Fruit fly (Drosophila melanogaster) whole organism, prepupa: Measurements from ENCODE around the gene aph-1.

ENCODE experiments used
- Blimp-1 ChIP-seq: fragments of 200-800 bp; sonication (Bioruptor generic); optimal IDR thresholded peaks from 3 replicates; lab custom pipeline; 2017; ENCODE audit warnings: missing biosample characterization, missing genetic modification characterization, mild to moderate bottlenecking, moderate library complexity, missing genetic modification reagents
- CG10631 ChIP-seq: fragments of 200-800 bp; sonication (Bioruptor generic); optimal IDR thresholded peaks from 2 replicates; lab custom pipeline; 2016; ENCODE audit warnings: missing biosample characterization, missing genetic modification characterization
- CG10669 ChIP-seq: fragments of 200-800 bp; sonication (Bioruptor generic); optimal IDR thresholded peaks from 3 replicates; lab custom pipeline; 2018; ENCODE audit warnings: missing biosample characterization, mild to moderate bottlenecking, missing genetic modification characterization, moderate library complexity
- CG11294 ChIP-seq: fragments of 200-800 bp; sonication (Bioruptor generic); IDR thresholded peaks from 2 replicates; pipeline ENCODE4 v1.3.6; 2022; ENCODE audit warnings: missing biosample characterization, missing genetic modification characterization
- CG11762 ChIP-seq: fragments of 200-800 bp; sonication (Bioruptor generic); optimal IDR thresholded peaks from 3 replicates; lab custom pipeline; 2016; ENCODE audit warnings: missing biosample characterization, missing genetic modification characterization; ENCODE audit not compliant: insufficient read depth
- CG11902 ChIP-seq: fragments of 200-800 bp; sonication (Bioruptor generic); optimal IDR thresholded peaks from 3 replicates; lab custom pipeline; 2016; ENCODE audit warnings: missing biosample characterization, missing genetic modification characterization
- CG15336 ChIP-seq: fragments of 200-800 bp; sonication (Bioruptor generic); IDR thresholded peaks from 2 replicates; pipeline ENCODE4 v1.3.6; 2022; ENCODE audit warnings: missing biosample characterization, missing genetic modification characterization
- CG1621 ChIP-seq: fragments of 200-800 bp; sonication (Bioruptor generic); optimal IDR thresholded peaks from 3 replicates; lab custom pipeline; 2018; ENCODE audit warnings: missing biosample characterization, mild to moderate bottlenecking, missing genetic modification characterization
- CG16779 ChIP-seq: fragments of 200-800 bp; sonication (Bioruptor generic); optimal IDR thresholded peaks from 3 replicates; lab custom pipeline; 2017; ENCODE audit warnings: missing biosample characterization, mild to moderate bottlenecking, missing genetic modification characterization
- CG3032 ChIP-seq: fragments of 200-800 bp; optimal IDR thresholded peaks from 2 replicates; lab custom pipeline; 2019; ENCODE audit warnings: missing biosample characterization, mild to moderate bottlenecking, missing genetic modification characterization, moderate library complexity
- CG32006 ChIP-seq: fragments of 200-800 bp; sonication (Bioruptor generic); optimal IDR thresholded peaks from 3 replicates; lab custom pipeline; 2017; ENCODE audit warnings: missing biosample characterization, mild to moderate bottlenecking, missing genetic modification characterization
- CG34406 ChIP-seq: fragments of 200-800 bp; sonication (Bioruptor generic); optimal IDR thresholded peaks from 3 replicates; lab custom pipeline; 2016; ENCODE audit warnings: missing biosample characterization, missing genetic modification characterization
- CG3919 ChIP-seq: fragments of 200-800 bp; sonication (Bioruptor generic); optimal IDR thresholded peaks from 3 replicates; lab custom pipeline; 2016; ENCODE audit warnings: missing biosample characterization, missing genetic modification characterization
- CG6163 ChIP-seq: fragments of 200-800 bp; sonication (Bioruptor generic); IDR thresholded peaks from 3 replicates; pipeline ENCODE4 v1.3.6; 2022; ENCODE audit warnings: missing biosample characterization, missing genetic modification characterization
- CG6792 ChIP-seq: fragments of 200-800 bp; sonication (Bioruptor generic); optimal IDR thresholded peaks from 3 replicates; lab custom pipeline; 2016; ENCODE audit warnings: missing biosample characterization, missing genetic modification characterization
- CG6808 ChIP-seq: fragments of 200-800 bp; sonication (Bioruptor generic); optimal IDR thresholded peaks from 3 replicates; lab custom pipeline; 2017; ENCODE audit warnings: missing biosample characterization, missing genetic modification characterization, mild to moderate bottlenecking, moderate library complexity, missing genetic modification reagents
- CG6854 ChIP-seq: fragments of 200-800 bp; sonication (Bioruptor generic); optimal IDR thresholded peaks from 2 replicates; lab custom pipeline; 2017; ENCODE audit warnings: missing biosample characterization, mild to moderate bottlenecking, missing genetic modification characterization
- CG7368 ChIP-seq: fragments of 200-800 bp; sonication (Bioruptor generic); optimal IDR thresholded peaks from 3 replicates; lab custom pipeline; 2016; ENCODE audit warnings: missing biosample characterization, missing genetic modification characterization
- CG8119 ChIP-seq: fragments of 200-800 bp; sonication (Bioruptor generic); IDR thresholded peaks from 3 replicates; pipeline ENCODE4 v1.3.6; 2022; ENCODE audit warnings: missing biosample characterization, missing genetic modification characterization
- CG8319 ChIP-seq: fragments of 200-800 bp; sonication (Bioruptor generic); optimal IDR thresholded peaks from 3 replicates; lab custom pipeline; 2016; ENCODE audit warnings: missing biosample characterization, missing genetic modification characterization
- CG9139 ChIP-seq: fragments of 200-800 bp; sonication (Bioruptor generic); optimal IDR thresholded peaks from 3 replicates; lab custom pipeline; 2017; ENCODE audit warnings: missing biosample characterization, mild to moderate bottlenecking, missing genetic modification characterization
- Eip75B ChIP-seq: fragments of 200-800 bp; sonication (Bioruptor generic); optimal IDR thresholded peaks from 3 replicates; lab custom pipeline; 2016; ENCODE audit warnings: missing biosample characterization, missing genetic modification characterization
- Eip78C ChIP-seq: fragments of 200-800 bp; sonication (Bioruptor generic); peaks from one replicate; lab custom pipeline; 2016; ENCODE audit warnings: missing biosample characterization, missing genetic modification characterization
- Eip93F ChIP-seq: fragments of 200-800 bp; sonication (Bioruptor generic); optimal IDR thresholded peaks from 2 replicates; lab custom pipeline; 2016; ENCODE audit warnings: missing biosample characterization, mild to moderate bottlenecking, missing genetic modification characterization
- Ets21C ChIP-seq: fragments of 200-800 bp; sonication (Bioruptor generic); optimal IDR thresholded peaks from 3 replicates; lab custom pipeline; 2016; ENCODE audit warnings: missing biosample characterization, missing genetic modification characterization
- Ets96B ChIP-seq: fragments of 200-800 bp; optimal IDR thresholded peaks from 2 replicates; lab custom pipeline; 2019; ENCODE audit warnings: missing biosample characterization, mild to moderate bottlenecking, missing genetic modification characterization, moderate library complexity
- Gug ChIP-seq: fragments of 200-800 bp; sonication (Bioruptor generic); IDR thresholded peaks from 2 replicates; pipeline ENCODE4 v1.3.6; 2022; ENCODE audit warnings: missing biosample characterization, missing genetic modification characterization
- Hr38 ChIP-seq: sonication (Bioruptor generic); optimal IDR thresholded peaks from 2 replicates; lab custom pipeline; 2016; ENCODE audit warnings: missing biosample characterization, missing genetic modification characterization
- Hr39 ChIP-seq: fragments of 200-800 bp; sonication (Bioruptor generic); optimal IDR thresholded peaks from 2 replicates; lab custom pipeline; 2016; ENCODE audit warnings: missing biosample characterization, missing genetic modification characterization
- Hr4 ChIP-seq: fragments of 200-800 bp; sonication (Bioruptor generic); optimal IDR thresholded peaks from 3 replicates; lab custom pipeline; 2016; ENCODE audit warnings: missing biosample characterization, missing genetic modification characterization
- Lpt ChIP-seq: fragments of 200-800 bp; sonication (Bioruptor generic); optimal IDR thresholded peaks from 3 replicates; lab custom pipeline; 2016; ENCODE audit warnings: missing biosample characterization, missing genetic modification characterization
- Met ChIP-seq: fragments of 200-800 bp; sonication (Bioruptor generic); optimal IDR thresholded peaks from 3 replicates; lab custom pipeline; 2016; ENCODE audit warnings: missing biosample characterization, missing genetic modification characterization
- OdsH ChIP-seq: fragments of 200-800 bp; sonication (Bioruptor generic); optimal IDR thresholded peaks from 3 replicates; lab custom pipeline; 2016; ENCODE audit warnings: missing biosample characterization, missing genetic modification characterization
- Smox ChIP-seq: fragments of 200-800 bp; sonication (Bioruptor generic); optimal IDR thresholded peaks from 3 replicates; lab custom pipeline; 2016; ENCODE audit warnings: missing biosample characterization, missing genetic modification characterization
- Sox102F ChIP-seq: fragments of 200-800 bp; sonication (Bioruptor generic); optimal IDR thresholded peaks from 2 replicates; lab custom pipeline; 2016; ENCODE audit warnings: missing biosample characterization, mild to moderate bottlenecking, missing genetic modification characterization
- Sox14 ChIP-seq: fragments of 200-800 bp; sonication (Bioruptor generic); optimal IDR thresholded peaks from 3 replicates; lab custom pipeline; 2016; ENCODE audit warnings: missing biosample characterization, missing genetic modification characterization
- Sox15 ChIP-seq: fragments of 200-800 bp; sonication (Bioruptor generic); optimal IDR thresholded peaks from 3 replicates; lab custom pipeline; 2016; ENCODE audit warnings: missing biosample characterization, missing genetic modification characterization
- achi ChIP-seq: fragments of 200-800 bp; sonication (Bioruptor generic); optimal IDR thresholded peaks from 3 replicates; lab custom pipeline; 2016; ENCODE audit warnings: missing biosample characterization, missing genetic modification characterization
- acj6 ChIP-seq: fragments of 200-800 bp; sonication (Bioruptor generic); optimal IDR thresholded peaks from 3 replicates; lab custom pipeline; 2016; ENCODE audit warnings: missing biosample characterization, missing genetic modification characterization
- cyc ChIP-seq: fragments of 200-800 bp; sonication (Bioruptor generic); optimal IDR thresholded peaks from 3 replicates; lab custom pipeline; 2016; ENCODE audit warnings: missing biosample characterization, missing genetic modification characterization
- dac ChIP-seq: fragments of 200-800 bp; sonication (Bioruptor generic); optimal IDR thresholded peaks from 2 replicates; lab custom pipeline; 2017; ENCODE audit warnings: missing biosample characterization, mild to moderate bottlenecking, missing genetic modification characterization
- dsx ChIP-seq: fragments of 200-800 bp; optimal IDR thresholded peaks from 3 replicates; lab custom pipeline; 2019; ENCODE audit warnings: missing biosample characterization, mild to moderate bottlenecking, missing genetic modification characterization, moderate library complexity; ENCODE audit not compliant: poor library complexity, severe bottlenecking
- eg ChIP-seq: fragments of 200-800 bp; sonication (Bioruptor generic); IDR thresholded peaks from 3 replicates; pipeline ENCODE4 v1.3.6; 2022; ENCODE audit warnings: missing biosample characterization, missing genetic modification characterization
- esn ChIP-seq: fragments of 200-800 bp; sonication (Bioruptor generic); optimal IDR thresholded peaks from 2 replicates; lab custom pipeline; 2016; ENCODE audit warnings: missing biosample characterization, mild to moderate bottlenecking, missing genetic modification characterization, moderate library complexity
- fd85E ChIP-seq: fragments of 200-800 bp; sonication (Bioruptor generic); optimal IDR thresholded peaks from 3 replicates; lab custom pipeline; 2016; ENCODE audit warnings: missing biosample characterization, missing genetic modification characterization
- fkh ChIP-seq: fragments of 200-800 bp; sonication (Bioruptor generic); optimal IDR thresholded peaks from 3 replicates; lab custom pipeline; 2017; ENCODE audit warnings: missing biosample characterization, mild to moderate bottlenecking, missing genetic modification characterization, moderate library complexity
- lz ChIP-seq: fragments of 200-800 bp; sonication (Bioruptor generic); optimal IDR thresholded peaks from 3 replicates; lab custom pipeline; 2016; ENCODE audit warnings: missing biosample characterization, missing genetic modification characterization
- net ChIP-seq: fragments of 200-800 bp; sonication (Bioruptor generic); optimal IDR thresholded peaks from 3 replicates; lab custom pipeline; 2016; ENCODE audit warnings: missing biosample characterization, missing genetic modification characterization
- salr ChIP-seq, 2 experiments: fragments of 200-800 bp; sonication (Bioruptor generic); optimal IDR thresholded peaks; 3 replicates each; lab custom pipeline; 2016 to 2018; ENCODE audit warnings: missing biosample characterization in 2 of 2, missing genetic modification characterization in 2 of 2, mild to moderate bottlenecking in 1 of 2
- spab ChIP-seq: fragments of 200-800 bp; sonication (Bioruptor generic); optimal IDR thresholded peaks from 2 replicates; lab custom pipeline; 2017; ENCODE audit warnings: missing biosample characterization, mild to moderate bottlenecking, missing genetic modification characterization, missing genetic modification reagents
- topi ChIP-seq: fragments of 200-800 bp; sonication (Bioruptor generic); optimal IDR thresholded peaks from 3 replicates; lab custom pipeline; 2016; ENCODE audit warnings: missing biosample characterization, missing genetic modification characterization
- vri ChIP-seq: fragments of 200-800 bp; sonication (Bioruptor generic); optimal IDR thresholded peaks from 3 replicates; lab custom pipeline; 2016; ENCODE audit warnings: missing biosample characterization, mild to moderate bottlenecking, missing genetic modification characterization

Gene aph-1

dm6 chr2L:2751904-2752459 lies 14.1 kb upstream of the aph-1 start, which contains the start of gene Bacc:
Gene Bacc (plus strand): TSS chr2L:2752445.
- TF ChIP-seq Sox15 (GFP tag; lab: Kevin White, UChicago) (peak; percentile 96), CG10631 (GFP tag; lab: Kevin White, UChicago) (peak; percentile 97), topi (peak; percentile 97), CG6808 (GFP tag; lab: Kevin White, UChicago) (peak; percentile 99), vri (GFP tag; lab: Kevin White, UChicago) (peak; percentile 93), dac (GFP tag; lab: Kevin White, UChicago) (peak; percentile 97), CG8119 (GFP tag; lab: Robert Waterston, UW) (no peak), net (GFP tag; lab: Kevin White, UChicago) (peak; percentile 98), Eip93F (GFP tag; lab: Kevin White, UChicago) (peak; percentile 93), CG8319 (GFP tag; lab: Kevin White, UChicago) (peak; percentile 96), CG32006 (peak; percentile 99), CG6854 (GFP tag; lab: Kevin White, UChicago) (peak; percentile 95), Eip78C (peak; percentile 99), CG3032 (peak; percentile 98), lz (peak; percentile 98), spab (peak; percentile 99), CG9139 (GFP tag; lab: Kevin White, UChicago) (peak; percentile 94), CG6792 (GFP tag; lab: Kevin White, UChicago) (peak; percentile 98), CG10669 (peak; percentile 97), CG34406 (GFP tag; lab: Kevin White, UChicago) (peak; percentile 97), CG7368 (GFP tag; lab: Kevin White, UChicago) (peak; percentile 96), Blimp-1 (GFP tag; lab: Kevin White, UChicago) (peak; percentile 93), fd85E (GFP tag; lab: Kevin White, UChicago) (peak; percentile 96), OdsH (GFP tag; lab: Kevin White, UChicago) (peak; percentile 98), Lpt (peak; percentile 93), cyc (peak; percentile 98), Eip75B (GFP tag; lab: Kevin White, UChicago) (peak; percentile 99), Sox14 (GFP tag; lab: Kevin White, UChicago) (peak; percentile 99), achi (GFP tag; lab: Kevin White, UChicago) (peak; percentile 97), Ets96B (tag; lab: Kevin White, UChicago) (peak; percentile 97), Smox (GFP tag; lab: Kevin White, UChicago) (peak; percentile 98), Hr39 (peak; percentile 98), Ets21C (GFP tag; lab: Kevin White, UChicago) (peak; percentile 96), CG16779 (tag; lab: Kevin White, UChicago) (peak; percentile 97), acj6 (GFP tag; lab: Kevin White, UChicago) (peak; percentile 99), salr (GFP tag; optimal IDR thresholded peaks at IDR 0.05; lab: Kevin White, UChicago) (peak; percentile 90 to 99), CG1621 (peak; percentile 93), dsx (GFP tag; lab: Kevin White, UChicago) (peak; percentile 91), CG15336 (GFP tag; lab: Robert Waterston, UW) (no peak), CG11294 (GFP tag; lab: Robert Waterston, UW) (no peak), esn (peak; percentile 99), Sox102F (GFP tag; lab: Kevin White, UChicago) (peak; percentile 98), CG3919 (GFP tag; lab: Kevin White, UChicago) (peak; percentile 98), CG11902 (GFP tag; lab: Kevin White, UChicago) (peak; percentile 96), CG11762 (GFP tag; lab: Kevin White, UChicago) (peak; percentile 98), Met (GFP tag; lab: Kevin White, UChicago) (peak; percentile 99), eg (GFP tag; lab: Robert Waterston, UW) (no peak), Gug (GFP tag; lab: Robert Waterston, UW) (no peak), CG6163 (GFP tag; lab: Robert Waterston, UW) (no peak), Hr4 (GFP tag; lab: Kevin White, UChicago) (peak; percentile 98), fkh (GFP tag; lab: Kevin White, UChicago) (peak; percentile 14), Hr38 (peak; percentile 56)
